Worm (Caenorhabditis elegans): ENCODE measurements around the gene F48G7.13.

The F48G7.13 gene

DNA sequence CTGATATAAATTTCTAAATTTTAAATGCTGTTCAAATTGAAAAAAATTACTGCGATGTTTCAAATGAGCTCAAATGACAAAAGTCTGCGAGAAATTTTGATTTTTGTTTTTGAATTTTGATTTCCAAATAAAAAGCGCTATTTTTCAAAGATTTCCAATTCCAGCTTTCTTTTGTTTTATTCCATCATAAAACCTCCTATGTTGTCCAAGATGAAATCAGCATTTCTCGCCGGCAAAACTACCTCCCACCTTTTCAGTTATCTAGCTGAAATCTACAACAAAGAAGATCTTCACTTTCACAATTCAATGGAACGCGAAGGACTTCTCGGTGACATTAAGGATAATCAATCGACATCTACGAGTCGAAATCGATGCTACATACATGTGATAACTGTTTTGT lies 36.4 kb upstream of the F48G7.13 start, which contains the start of gene K06H6.4:
Gene K06H6.4 (plus strand): TSS at position 301 of the 400 bp plus-strand sequence.
- no peak for TF ChIP-seq nhr-25 (tag; optimal IDR thresholded peaks at IDR 0.05)
- no peak for TF ChIP-seq lin-15B (tag; optimal IDR thresholded peaks at IDR 0.05)
- no peak for TF ChIP-seq eor-1 (tag; optimal IDR thresholded peaks at IDR 0.05)
- TF ChIP-seq nhr-23 (tag; optimal IDR thresholded peaks at IDR 0.05), result no peak
- TF ChIP-seq elt-3 (tag; optimal IDR thresholded peaks at IDR 0.05), result no peak
- TF ChIP-seq lin-39 (tag; optimal IDR thresholded peaks at IDR 0.05), result no peak
- TF ChIP-seq skn-1 (tag; optimal IDR thresholded peaks at IDR 0.05), result no peak

DNA sequence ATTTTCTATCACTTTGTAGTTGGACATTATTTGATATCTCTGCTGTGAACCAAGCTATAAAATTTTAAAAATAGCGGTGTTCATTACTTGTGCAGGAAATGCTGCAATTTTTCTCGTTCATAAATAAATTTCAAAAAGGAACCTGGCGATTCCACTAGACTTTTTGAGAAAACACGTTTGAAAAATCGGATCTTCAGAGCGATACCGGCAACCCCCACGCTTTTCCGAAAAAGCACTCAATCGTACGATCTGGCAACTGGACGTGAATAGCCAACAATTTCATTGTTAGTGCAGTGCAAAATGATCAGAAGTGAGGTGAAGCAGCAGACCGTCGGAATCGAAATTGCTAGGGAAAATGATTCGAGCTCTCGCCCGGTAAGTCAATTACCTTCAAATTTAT lies 33.8 kb upstream of the F48G7.13 start, which contains the start of gene nstp-7:
Gene nstp-7 (plus strand): TSS at position 301 of the 400 bp plus-strand sequence.
- TF ChIP-seq nhr-28 (tag; optimal IDR thresholded peaks at IDR 0.05), result no peak

DNA sequence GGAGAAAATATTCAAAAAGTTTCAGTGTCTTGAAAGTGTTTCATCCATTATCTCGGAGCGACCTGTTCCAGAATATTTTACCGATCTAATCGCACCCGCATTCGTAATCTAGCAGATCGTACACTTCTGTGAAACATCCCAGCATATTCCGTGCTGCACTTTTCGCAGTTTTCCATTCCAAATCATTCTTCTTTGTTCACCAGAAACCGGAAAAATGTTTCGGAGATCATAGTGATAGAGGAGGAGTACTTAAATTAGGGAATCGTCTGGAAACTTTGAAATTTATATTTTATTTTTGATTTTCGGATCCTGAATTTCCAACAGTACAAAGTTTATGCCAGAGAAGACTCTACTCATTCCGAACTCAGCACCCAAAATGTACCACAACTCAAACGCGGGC lies 29.9 kb upstream of the F48G7.13 start, which contains the start of gene K06H6.2:
Gene K06H6.2 (plus strand): TSS at position 301 of the 400 bp plus-strand sequence.
- TF ChIP-seq nhr-11 (tag; optimal IDR thresholded peaks at IDR 0.05) (no peak), ztf-11 (tag; optimal IDR thresholded peaks at IDR 0.05) (no peak), fos-1 (tag; optimal IDR thresholded peaks at IDR 0.05) (no peak), aly-2 (tag; optimal IDR thresholded peaks at IDR 0.05) (no peak), ZK546.5 (tag; optimal IDR thresholded peaks at IDR 0.05) (no peak), fkh-2 (tag; optimal IDR thresholded peaks at IDR 0.05) (no peak), sea-2 (GFP tag; optimal IDR thresholded peaks at IDR 0.05) (no peak), elt-1 (tag; optimal IDR thresholded peaks at IDR 0.05) (no peak), lin-15B (tag; optimal IDR thresholded peaks at IDR 0.05) (no peak), R02D3.7 (tag; optimal IDR thresholded peaks at IDR 0.05) (no peak), egl-27 (tag; optimal IDR thresholded peaks at IDR 0.05) (no peak), nhr-76 (tag; optimal IDR thresholded peaks at IDR 0.05) (no peak), nhr-25 (tag; optimal IDR thresholded peaks at IDR 0.05) (no peak), nhr-28 (tag; optimal IDR thresholded peaks at IDR 0.05) (no peak)

DNA sequence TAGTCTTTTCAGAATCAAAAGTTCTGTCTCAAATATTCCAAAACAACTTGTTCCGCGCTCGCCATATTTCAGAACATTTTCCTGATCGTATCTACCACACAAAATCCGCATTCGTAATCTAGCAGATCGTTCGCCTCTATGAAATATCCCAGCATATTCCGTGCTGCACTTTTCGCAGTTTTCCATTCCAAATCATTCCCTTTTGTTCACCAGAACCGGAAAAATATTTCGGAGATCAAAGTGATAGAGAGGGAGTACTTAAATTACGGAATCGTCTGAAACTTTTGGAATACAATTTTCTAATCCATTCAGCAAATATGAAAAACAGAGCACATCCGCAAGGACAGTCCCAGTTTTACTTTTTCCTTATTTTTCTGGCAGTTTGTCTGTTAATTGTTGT lies 27.6 kb upstream of the F48G7.13 start, which contains the start of gene K06H6.1:
Gene K06H6.1 (plus strand): TSS at position 301 of the 400 bp plus-strand sequence.
- no peak for TF ChIP-seq R02D3.7 (tag; optimal IDR thresholded peaks at IDR 0.05)
- TF ChIP-seq ZK546.5 (tag; optimal IDR thresholded peaks at IDR 0.05), result no peak
- no peak for TF ChIP-seq ztf-11 (tag; optimal IDR thresholded peaks at IDR 0.05)
- no peak for TF ChIP-seq nhr-67 (tag; optimal IDR thresholded peaks at IDR 0.05)
- no peak for TF ChIP-seq ceh-28 (tag; optimal IDR thresholded peaks at IDR 0.05)
- no peak for TF ChIP-seq nhr-11 (tag; optimal IDR thresholded peaks at IDR 0.05)
- no peak for TF ChIP-seq nhr-76 (tag; optimal IDR thresholded peaks at IDR 0.05)
- no peak for TF ChIP-seq nhr-12 (tag; optimal IDR thresholded peaks at IDR 0.05)
- no peak for TF ChIP-seq egl-27 (tag; optimal IDR thresholded peaks at IDR 0.05)
- no peak for TF ChIP-seq egl-5 (tag; optimal IDR thresholded peaks at IDR 0.05)
- TF ChIP-seq pha-4 (tag; optimal IDR thresholded peaks at IDR 0.05), result no peak
- TF ChIP-seq lin-15B (tag; optimal IDR thresholded peaks at IDR 0.05), result no peak
- no peak for TF ChIP-seq ztf-4 (tag; optimal IDR thresholded peaks at IDR 0.05)
- TF ChIP-seq lsy-12 (tag; optimal IDR thresholded peaks at IDR 0.05), result no peak
- TF ChIP-seq ceh-16 (tag; optimal IDR thresholded peaks at IDR 0.05), result no peak
- no peak for TF ChIP-seq mdl-1 (tag; optimal IDR thresholded peaks at IDR 0.05)

DNA sequence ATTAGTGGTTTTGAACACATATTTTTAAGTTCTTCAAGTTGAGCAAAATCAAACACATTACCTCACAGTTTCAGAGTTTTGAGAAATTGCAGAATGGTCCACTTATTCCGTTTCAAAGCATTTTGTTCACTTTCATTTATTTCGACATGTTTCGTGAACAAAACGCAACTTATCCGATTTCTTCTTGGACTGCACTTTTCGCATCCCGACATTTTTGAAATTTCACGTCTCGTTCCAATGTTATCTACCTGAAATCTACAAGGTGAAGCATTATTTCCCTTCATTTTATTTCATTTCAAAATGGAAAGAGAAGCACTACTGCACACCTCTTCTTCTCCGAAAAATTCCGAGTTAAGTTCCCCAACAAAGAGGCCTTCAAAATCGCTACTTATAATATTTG lies 25.2 kb upstream of the F48G7.13 start, which contains the start of gene ZK488.6:
Gene ZK488.6 (plus strand): TSS at position 301 of the 400 bp plus-strand sequence.
- TF ChIP-seq mdl-1 (tag; optimal IDR thresholded peaks at IDR 0.05), result no peak
- no peak for TF ChIP-seq zag-1 (tag; optimal IDR thresholded peaks at IDR 0.05)
- TF ChIP-seq ztf-11 (tag; optimal IDR thresholded peaks at IDR 0.05), result no peak
- no peak for TF ChIP-seq aly-2 (tag; optimal IDR thresholded peaks at IDR 0.05)
- no peak for TF ChIP-seq nfya-1 (tag; optimal IDR thresholded peaks at IDR 0.05; ENCODE audit: insufficient read depth)
- TF ChIP-seq jun-1 (tag; optimal IDR thresholded peaks at IDR 0.05), result no peak
- no peak for TF ChIP-seq lsy-12 (tag; optimal IDR thresholded peaks at IDR 0.05)
- TF ChIP-seq pqm-1 (tag; optimal IDR thresholded peaks at IDR 0.05), result no peak
- no peak for TF ChIP-seq mml-1 (tag; optimal IDR thresholded peaks at IDR 0.05)
- TF ChIP-seq R02D3.7 (tag; optimal IDR thresholded peaks at IDR 0.05), result no peak
- TF ChIP-seq nhr-23 (tag; optimal IDR thresholded peaks at IDR 0.05), result no peak
- no peak for TF ChIP-seq elt-1 (tag; optimal IDR thresholded peaks at IDR 0.05)
- no peak for TF ChIP-seq elt-3 (tag; optimal IDR thresholded peaks at IDR 0.05)
- no peak for TF ChIP-seq skn-1 (tag; optimal IDR thresholded peaks at IDR 0.05)
- TF ChIP-seq nhr-25 (tag; optimal IDR thresholded peaks at IDR 0.05), result no peak
- TF ChIP-seq pha-4 (tag; optimal IDR thresholded peaks at IDR 0.05), result no peak
- TF ChIP-seq snpc-4 (tag; optimal IDR thresholded peaks at IDR 0.05), result no peak
- TF ChIP-seq egl-5 (tag; optimal IDR thresholded peaks at IDR 0.05), result no peak
- TF ChIP-seq unc-39 (tag; optimal IDR thresholded peaks at IDR 0.05), result no peak
- no peak for TF ChIP-seq nhr-43 (tag; optimal IDR thresholded peaks at IDR 0.05; ENCODE audit: poor library complexity, severe bottlenecking)
